Fruit fly (Drosophila melanogaster): Measurements from ENCODE around the gene bigmax.

bigmax gene

dm6 chr3R:27289638-27290037 lies 1.3 kb upstream of the bigmax start (continued):
- TF ChIP-seq sisA (GFP tag; IDR thresholded peaks at IDR 0.05) (peak; percentile 22; the same call in 1 of the 2 replicates), CG3163 (GFP tag; optimal IDR thresholded peaks at IDR 0.05) (no peak), CG31441 (GFP tag; IDR thresholded peaks at IDR 0.05) (peak; percentile 22; the same call in 1 of the 2 replicates), Gug (GFP tag; IDR thresholded peaks at IDR 0.05) (peak; percentile 7; the same call in 1 of the 4 replicates), CG13775 (GFP tag; optimal IDR thresholded peaks at IDR 0.05) (no peak), cad (GFP tag; optimal IDR thresholded peaks at IDR 0.05) (no peak), Bdp1 (GFP tag; optimal IDR thresholded peaks at IDR 0.05) (no peak), Pdp1 (GFP tag; optimal IDR thresholded peaks at IDR 0.05) (peak; percentile 32 to 44), Drgx (GFP tag; IDR thresholded peaks at IDR 0.05) (peak; percentile 52), CG9215 (GFP tag; IDR thresholded peaks at IDR 0.05) (peak; percentile 46; the same call in 1 of the 2 replicates), gsb-n (tag; optimal IDR thresholded peaks at IDR 0.05) (no peak), CG14860 (GFP tag; IDR thresholded peaks at IDR 0.05; ENCODE audit: partially characterized antibody) (no peak), slou (GFP tag; optimal IDR thresholded peaks at IDR 0.05) (no peak), salm (tag; optimal IDR thresholded peaks at IDR 0.05) (no peak), tll (GFP tag; optimal IDR thresholded peaks at IDR 0.05) (no peak), Trl (optimal IDR thresholded peaks at IDR 0.05) (no peak), Trl (GFP tag; optimal IDR thresholded peaks at IDR 0.05) (no peak), Nf-YB (GFP tag; optimal IDR thresholded peaks at IDR 0.05) (no peak), bab2 (GFP tag; optimal IDR thresholded peaks at IDR 0.05) (peak; percentile 40), inv (GFP tag; IDR thresholded peaks at IDR 0.05; ENCODE audit: partially characterized antibody) (no peak), Fer2 (tag; optimal IDR thresholded peaks at IDR 0.05) (peak; percentile 19), CG13123 (GFP tag; optimal IDR thresholded peaks at IDR 0.05) (no peak), slp2 (GFP tag; optimal IDR thresholded peaks at IDR 0.05) (no peak), ci (GFP tag; IDR thresholded peaks at IDR 0.05) (0 out of 3 replicates have a peak, but pooled peaks have one; percentile 8), E2f1 (GFP tag; IDR thresholded peaks at IDR 0.05) (0 out of 2 replicates have a peak, but pooled peaks have one; percentile 19), ato (GFP tag; IDR thresholded peaks at IDR 0.05; ENCODE audit: partially characterized antibody) (no peak), Hmx (GFP tag; optimal IDR thresholded peaks at IDR 0.05) (no peak), CG7839 (tag; optimal IDR thresholded peaks at IDR 0.05) (peak; percentile 61), CG9817 (tag; optimal IDR thresholded peaks at IDR 0.05) (peak; percentile 2), Hr51 (GFP tag; optimal IDR thresholded peaks at IDR 0.05) (peak in 1 of 2 experiments; percentile 1), CG3281 (GFP tag; optimal IDR thresholded peaks at IDR 0.05) (peak; percentile 61), tap (tag; optimal IDR thresholded peaks at IDR 0.05) (no peak), BtbVII (GFP tag; optimal IDR thresholded peaks at IDR 0.05) (peak; percentile 12), Optix (GFP tag; IDR thresholded peaks at IDR 0.05) (no peak), CG17328 (GFP tag; IDR thresholded peaks at IDR 0.05) (no peak), psq (GFP tag; optimal IDR thresholded peaks at IDR 0.05) (no peak), Tbp (GFP tag; optimal IDR thresholded peaks at IDR 0.05) (no peak), CG14710 (tag; optimal IDR thresholded peaks at IDR 0.05) (peak; percentile 17), CG8944 (GFP tag; optimal IDR thresholded peaks at IDR 0.05) (no peak), sob (GFP tag; IDR thresholded peaks at IDR 0.05) (peak; percentile 51), Sry-β (GFP tag; optimal IDR thresholded peaks at IDR 0.05) (no peak), BEAF-32 (GFP tag; optimal IDR thresholded peaks at IDR 0.05) (no peak), Mrtf (GFP tag; IDR thresholded peaks at IDR 0.05) (0 out of 3 replicates have a peak, but pooled peaks have one; percentile 51), lov (optimal IDR thresholded peaks at IDR 0.05) (no peak), lov (GFP tag; IDR thresholded peaks at IDR 0.05) (no peak), ac (GFP tag; optimal IDR thresholded peaks at IDR 0.05) (no peak), gem (tag; optimal IDR thresholded peaks at IDR 0.05) (peak; percentile 64), onecut (GFP tag; IDR thresholded peaks at IDR 0.05) (peak; percentile 33), MBD-R2 (GFP tag; IDR thresholded peaks at IDR 0.05) (peak; percentile 34; the same call in 1 of the 2 replicates), CG8924 (tag; optimal IDR thresholded peaks at IDR 0.05) (peak; percentile 37), Atf3 (GFP tag; optimal IDR thresholded peaks at IDR 0.05) (no peak)

Data from whole organism, embryonic.